Fruit fly (Drosophila melanogaster): ENCODE measurements around the gene Pex12.

Gene Pex12

DNA sequence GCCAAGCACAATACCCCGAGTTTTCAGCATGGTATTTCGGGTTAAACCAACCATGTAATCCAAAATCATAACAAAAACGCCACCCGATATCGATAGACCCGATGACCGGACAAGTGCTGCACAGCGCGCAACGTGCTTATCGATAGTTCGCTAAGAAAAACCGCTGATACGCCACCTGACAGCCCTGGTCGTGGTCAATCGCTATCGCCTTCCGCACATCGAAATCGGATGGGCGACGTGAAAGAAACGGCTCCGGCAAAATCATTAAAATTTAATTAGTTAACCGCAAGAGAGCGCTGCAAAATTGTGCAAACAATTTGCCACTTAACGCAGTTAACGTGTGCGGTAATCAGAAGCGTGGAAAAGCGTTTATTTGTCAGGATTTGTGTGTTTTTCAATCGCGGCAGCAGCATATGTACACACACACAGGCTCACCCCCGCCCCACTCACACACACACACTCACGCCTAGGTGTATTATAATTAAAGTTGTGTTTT is 10.0 kb downstream of the Pex12 start, which contains the start of the genes CG3862 and dock (continued):
- no peak for TF ChIP-seq CG3838 (GFP tag; optimal IDR thresholded peaks at IDR 0.05)
- no peak for TF ChIP-seq ap (GFP tag; IDR thresholded peaks at IDR 0.05)
- TF ChIP-seq tgo (GFP tag; IDR thresholded peaks at IDR 0.05), result no peak
- no peak for TF ChIP-seq Gsc (GFP tag; IDR thresholded peaks at IDR 0.05)
- TF ChIP-seq Awh (GFP tag; IDR thresholded peaks at IDR 0.05), result no peak
- no peak for TF ChIP-seq schlank (tag; optimal IDR thresholded peaks at IDR 0.05)
- TF ChIP-seq jing (GFP tag; optimal IDR thresholded peaks at IDR 0.05), result no peak
- TF ChIP-seq CG7963 (GFP tag; IDR thresholded peaks at IDR 0.05; ENCODE audit: partially characterized antibody), result peak; percentile 97
- no peak for TF ChIP-seq CG17568 (GFP tag; optimal IDR thresholded peaks at IDR 0.05)
- peak; percentile 32 for TF ChIP-seq CoRest (tag; optimal IDR thresholded peaks at IDR 0.05)
- peak; percentile 38 for TF ChIP-seq CG2202 (tag; optimal IDR thresholded peaks at IDR 0.05)
- peak; percentile 45 for TF ChIP-seq CG17359 (tag; optimal IDR thresholded peaks at IDR 0.05)
- peak; percentile 25 for TF ChIP-seq psq (GFP tag; optimal IDR thresholded peaks at IDR 0.05)
- peak; percentile 95 for TF ChIP-seq cg (GFP tag; optimal IDR thresholded peaks at IDR 0.05)
- TF ChIP-seq CG6272 (GFP tag; IDR thresholded peaks at IDR 0.05), result peak; percentile 63; the same call in 1 of the 2 replicates
- TF ChIP-seq CG10543 (GFP tag; optimal IDR thresholded peaks at IDR 0.05), result peak; percentile 66
- peak; percentile 36 for TF ChIP-seq dmrt99B (tag; optimal IDR thresholded peaks at IDR 0.05)
- peak; percentile 11 for TF ChIP-seq Chrac-16 (GFP tag; optimal IDR thresholded peaks at IDR 0.05)
- peak; percentile 91 for TF ChIP-seq CG10267 (tag; optimal IDR thresholded peaks at IDR 0.05)
- 0 out of 2 replicates have a peak, but pooled peaks have one; percentile 25 for TF ChIP-seq Atf6 (GFP tag; IDR thresholded peaks at IDR 0.05)
- TF ChIP-seq zfh1 (GFP tag; IDR thresholded peaks at IDR 0.05), result peak; percentile 61; the same call in 1 of the 3 replicates
- peak; percentile 71 for TF ChIP-seq CG7987 (GFP tag; optimal IDR thresholded peaks at IDR 0.05)
- TF ChIP-seq org-1 (GFP tag; optimal IDR thresholded peaks at IDR 0.05), result peak; percentile 0
- TF ChIP-seq CG30431 (GFP tag; optimal IDR thresholded peaks at IDR 0.05), result no peak
- peak; percentile 12 for TF ChIP-seq CG18262 (tag; optimal IDR thresholded peaks at IDR 0.05)
- no peak for TF ChIP-seq disco-r (GFP tag; optimal IDR thresholded peaks at IDR 0.05)
- no peak for TF ChIP-seq br (optimal IDR thresholded peaks at IDR 0.05)
- peak; percentile 75 for TF ChIP-seq slbo (GFP tag; IDR thresholded peaks at IDR 0.05)
- TF ChIP-seq CG9727 (GFP tag; optimal IDR thresholded peaks at IDR 0.05), result peak; percentile 51
- 0 out of 2 replicates have a peak, but pooled peaks have one; percentile 21 for TF ChIP-seq Rx (GFP tag; IDR thresholded peaks at IDR 0.05)
- TF ChIP-seq lola (GFP tag; optimal IDR thresholded peaks at IDR 0.05), result peak in 1 of 3 experiments; percentile 1
- peak; percentile 86 for TF ChIP-seq CG9932 (GFP tag; IDR thresholded peaks at IDR 0.05)
- peak; percentile 57 for TF ChIP-seq CG9876 (GFP tag; optimal IDR thresholded peaks at IDR 0.05)
- TF ChIP-seq sens (GFP tag), result peak; percentile 91
- no peak for TF ChIP-seq CG4404 (GFP tag; IDR thresholded peaks at IDR 0.05)
- TF ChIP-seq dysf (GFP tag; IDR thresholded peaks at IDR 0.05), result no peak
- no peak for TF ChIP-seq D19A (tag; optimal IDR thresholded peaks at IDR 0.05)
- no peak for TF ChIP-seq Lim3 (GFP tag; IDR thresholded peaks at IDR 0.05)
- peak; percentile 46 for TF ChIP-seq tx (GFP tag; optimal IDR thresholded peaks at IDR 0.05)
- peak; percentile 89 for TF ChIP-seq Sry-δ (GFP tag; optimal IDR thresholded peaks at IDR 0.05)
- TF ChIP-seq al (GFP tag; IDR thresholded peaks at IDR 0.05), result 0 out of 2 replicates have a peak, but pooled peaks have one; percentile 33
- TF ChIP-seq ssp (GFP tag; IDR thresholded peaks at IDR 0.05), result no peak
- TF ChIP-seq fd3F (GFP tag; optimal IDR thresholded peaks at IDR 0.05), result peak; percentile 29
- TF ChIP-seq Xbp1 (GFP tag; optimal IDR thresholded peaks at IDR 0.05), result peak; percentile 50
- TF ChIP-seq Dll (GFP tag; IDR thresholded peaks at IDR 0.05; ENCODE audit: partially characterized antibody), result peak; percentile 88
- peak; percentile 67 for TF ChIP-seq exex (tag; optimal IDR thresholded peaks at IDR 0.05)
- TF ChIP-seq aop (GFP tag; IDR thresholded peaks at IDR 0.05), result no peak
- peak; percentile 17 for TF ChIP-seq kni (GFP tag; optimal IDR thresholded peaks at IDR 0.05)
- no peak for TF ChIP-seq lov (optimal IDR thresholded peaks at IDR 0.05)
- TF ChIP-seq lov (GFP tag; IDR thresholded peaks at IDR 0.05), result 0 out of 3 replicates have a peak, but pooled peaks have one; percentile 41
- TF ChIP-seq CG10979 (tag; optimal IDR thresholded peaks at IDR 0.05), result peak; percentile 43
